Worm (Caenorhabditis elegans): Measurements from ENCODE around the gene ztf-13.

The ztf-13 gene

DNA sequence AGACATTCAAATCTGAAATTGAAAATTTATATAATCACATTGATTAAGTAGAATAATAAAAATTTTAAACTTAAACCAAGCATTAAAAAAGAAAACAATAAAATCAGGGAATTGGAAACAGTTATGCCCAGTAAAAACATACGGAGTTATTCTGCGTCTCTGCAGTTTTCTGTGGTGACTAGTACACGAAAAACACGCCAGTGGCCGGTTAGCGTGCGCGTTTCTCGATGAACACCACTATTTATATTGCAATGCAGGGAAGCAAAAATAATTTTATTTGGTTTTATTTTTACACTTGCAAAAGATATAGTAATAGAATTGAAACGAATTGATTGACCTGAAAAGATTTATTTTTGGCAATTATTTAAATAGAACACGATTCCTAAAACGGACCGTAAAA, 2.1 kb downstream of the ztf-13 start, which contains the start of gene sec-3:
TSS of gene sec-3 (minus strand) at position 21 of the 400 bp plus-strand sequence.
- peak; percentile 86 for TF ChIP-seq lin-38 (GFP tag; IDR thresholded peaks at IDR 0.05)
- TF ChIP-seq ces-1 (GFP tag; optimal IDR thresholded peaks at IDR 0.05), result no peak
- TF ChIP-seq nhr-28 (tag; optimal IDR thresholded peaks at IDR 0.05), result peak; percentile 75
- no peak for TF ChIP-seq Y75B8A.6 (GFP tag; IDR thresholded peaks at IDR 0.05)
- TF ChIP-seq mxl-3 (GFP tag; optimal IDR thresholded peaks at IDR 0.05), result peak; percentile 62
- TF ChIP-seq fos-1 (tag; optimal IDR thresholded peaks at IDR 0.05), result no peak
- TF ChIP-seq dmd-6 (GFP tag; IDR thresholded peaks at IDR 0.05), result peak; percentile 80
- no peak for TF ChIP-seq ceh-62 (tag; optimal IDR thresholded peaks at IDR 0.05)
- peak; percentile 49 for TF ChIP-seq nhr-11 (tag; optimal IDR thresholded peaks at IDR 0.05)
- TF ChIP-seq jun-1 (tag; optimal IDR thresholded peaks at IDR 0.05), result peak; percentile 70
- peak; percentile 84 for TF ChIP-seq lin-13 (GFP tag; optimal IDR thresholded peaks at IDR 0.05)
- TF ChIP-seq daf-16 (GFP tag; optimal IDR thresholded peaks at IDR 0.05), result peak; percentile 47 to 58
- peak; percentile 83 for TF ChIP-seq daf-16 (tag; optimal IDR thresholded peaks at IDR 0.05)
- peak; percentile 96 for TF ChIP-seq dve-1 (tag; optimal IDR thresholded peaks at IDR 0.05; ENCODE audit: insufficient read depth)
- 0 out of 2 replicates have a peak, but pooled peaks have one; percentile 54 for TF ChIP-seq ceh-20 (GFP tag; IDR thresholded peaks at IDR 0.05)
- TF ChIP-seq arid-1 (GFP tag; conservative IDR thresholded peaks at IDR 0.05), result peak; percentile 80
- peak; percentile 68 for TF ChIP-seq zfp-3 (GFP tag; conservative IDR thresholded peaks at IDR 0.05)
- peak; percentile 60 for TF ChIP-seq fkh-10 (GFP tag; optimal IDR thresholded peaks at IDR 0.05)
- TF ChIP-seq egl-43 (GFP tag; IDR thresholded peaks at IDR 0.05), result no peak
- TF ChIP-seq nhr-6 (tag; optimal IDR thresholded peaks at IDR 0.05), result peak; percentile 73
- peak; percentile 11 to 66 for TF ChIP-seq mdl-1 (tag; optimal IDR thresholded peaks at IDR 0.05)
- TF ChIP-seq ceh-44 (GFP tag; IDR thresholded peaks at IDR 0.05), result no peak
- peak; percentile 53; the same call in 1 of the 2 replicates for TF ChIP-seq lin-29 (GFP tag; IDR thresholded peaks at IDR 0.05)
- TF ChIP-seq hmg-1.1 (GFP tag; IDR thresholded peaks at IDR 0.05), result peak; percentile 87
- TF ChIP-seq madf-5 (GFP tag; IDR thresholded peaks at IDR 0.05), result no peak
- TF ChIP-seq aha-1 (tag), result peak; percentile 98
- peak; percentile 42 for TF ChIP-seq spr-3 (GFP tag; optimal IDR thresholded peaks at IDR 0.05)
- no peak for TF ChIP-seq lin-39 (tag; optimal IDR thresholded peaks at IDR 0.05)
- TF ChIP-seq D1046.2 (GFP tag; IDR thresholded peaks at IDR 0.05), result no peak
- peak; percentile 53; the same call in 1 of the 2 replicates for TF ChIP-seq php-3 (GFP tag; IDR thresholded peaks at IDR 0.05)
- no peak for TF ChIP-seq set-16 (GFP tag; IDR thresholded peaks at IDR 0.05)
- peak; percentile 75; the same call in 1 of the 2 replicates for TF ChIP-seq daf-19 (GFP tag; conservative IDR thresholded peaks at IDR 0.05)
- no peak for TF ChIP-seq snpc-4 (tag; optimal IDR thresholded peaks at IDR 0.05)
- peak; percentile 51; the same call in 1 of the 2 replicates for TF ChIP-seq dmd-9 (GFP tag; IDR thresholded peaks at IDR 0.05)
- peak; percentile 68 for TF ChIP-seq F37D6.2 (tag; optimal IDR thresholded peaks at IDR 0.05)
- TF ChIP-seq skn-1 (tag; optimal IDR thresholded peaks at IDR 0.05), result no peak
- TF ChIP-seq dmd-8 (GFP tag; IDR thresholded peaks at IDR 0.05), result no peak
- no peak for TF ChIP-seq unc-130 (GFP tag; optimal IDR thresholded peaks at IDR 0.05)
- peak; percentile 93 for TF ChIP-seq hlh-11 (tag; optimal IDR thresholded peaks at IDR 0.05)
- peak; percentile 74 for TF ChIP-seq dpl-1 (GFP tag; optimal IDR thresholded peaks at IDR 0.05)
- TF ChIP-seq attf-4 (tag; optimal IDR thresholded peaks at IDR 0.05), result no peak
- 0 out of 2 replicates have a peak, but pooled peaks have one; percentile 17 for TF ChIP-seq ctbp-1 (GFP tag; IDR thresholded peaks at IDR 0.05)
- TF ChIP-seq hlh-30 (tag; optimal IDR thresholded peaks at IDR 0.05; ENCODE audit: insufficient read depth), result peak; percentile 88
- TF ChIP-seq ztf-7 (tag; optimal IDR thresholded peaks at IDR 0.05), result peak; percentile 75
- TF ChIP-seq gei-8 (GFP tag; optimal IDR thresholded peaks at IDR 0.05), result no peak
- TF ChIP-seq tra-1 (GFP tag; IDR thresholded peaks at IDR 0.05), result peak; percentile 53; the same call in 1 of the 2 replicates
- no peak for TF ChIP-seq unc-39 (tag; optimal IDR thresholded peaks at IDR 0.05)
- no peak for TF ChIP-seq daf-12 (tag; optimal IDR thresholded peaks at IDR 0.05)
- peak in 1 of 2 experiments; percentile 84 for TF ChIP-seq hif-1 (tag; optimal IDR thresholded peaks at IDR 0.05)
- TF ChIP-seq duxl-1 (tag; optimal IDR thresholded peaks at IDR 0.05; ENCODE audit: poor library complexity), result peak; percentile 85
- peak; percentile 35; the same call in 1 of the 2 replicates for TF ChIP-seq lin-1 (GFP tag; IDR thresholded peaks at IDR 0.05)
